Worm (Caenorhabditis elegans): Measurements from ENCODE around the gene Y57G11B.3.
A peak's percentile ranks its signal among the peaks of the same experiment; 100 is the strongest.

Gene Y57G11B.3

DNA sequence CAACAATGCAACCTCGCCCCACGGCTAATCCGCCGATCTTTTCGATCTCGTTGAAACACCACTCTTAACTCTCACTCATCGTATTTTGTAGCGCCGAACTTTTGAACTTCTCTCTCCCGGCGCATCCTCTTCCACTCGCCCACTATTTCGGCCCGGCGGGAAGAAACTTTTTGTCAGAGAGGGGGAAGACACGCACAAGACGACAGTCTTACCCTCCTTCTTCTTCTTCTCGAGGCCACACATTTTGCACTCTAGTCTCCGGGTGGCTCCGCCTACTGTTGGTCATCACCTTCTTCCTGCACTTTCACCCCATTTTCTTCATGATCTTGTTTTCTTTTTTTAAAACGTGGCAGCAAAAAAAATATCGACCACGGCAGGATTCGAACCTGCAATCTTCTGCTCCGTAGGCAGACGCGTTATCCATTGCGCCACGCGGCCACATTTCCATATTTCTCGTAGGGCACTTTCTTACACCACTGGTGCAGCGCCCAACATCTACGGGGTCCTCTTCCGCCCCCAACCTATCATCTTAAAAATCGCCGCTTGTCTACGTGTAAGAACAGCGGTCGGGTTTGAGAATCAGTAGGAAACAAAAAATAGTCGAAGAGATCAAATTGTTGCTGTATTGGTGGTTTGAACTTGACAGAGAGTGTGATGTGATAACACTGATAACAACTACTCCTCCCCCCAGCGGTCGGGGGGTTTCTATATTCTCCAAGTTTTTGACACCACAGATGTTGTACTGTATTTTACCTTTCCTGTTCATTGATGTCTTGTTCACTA lies 37.0 kb upstream of the Y57G11B.3 start:
- TF ChIP-seq ZK546.5 (tag; optimal IDR thresholded peaks at IDR 0.05) (no peak), lin-39 (tag; optimal IDR thresholded peaks at IDR 0.05) (no peak), nhr-237 (tag; optimal IDR thresholded peaks at IDR 0.05) (no peak), egl-27 (tag; optimal IDR thresholded peaks at IDR 0.05) (peak; percentile 63), nhr-77 (tag; optimal IDR thresholded peaks at IDR 0.05) (no peak), ceh-82 (tag; optimal IDR thresholded peaks at IDR 0.05) (no peak), elt-3 (tag; optimal IDR thresholded peaks at IDR 0.05) (no peak), nhr-25 (tag; optimal IDR thresholded peaks at IDR 0.05) (peak; percentile 83), nhr-12 (tag; optimal IDR thresholded peaks at IDR 0.05) (no peak), crh-2 (tag; optimal IDR thresholded peaks at IDR 0.05) (peak; percentile 34), dmd-4 (tag; optimal IDR thresholded peaks at IDR 0.05) (no peak), R02D3.7 (tag; optimal IDR thresholded peaks at IDR 0.05) (no peak), nhr-129 (tag; optimal IDR thresholded peaks at IDR 0.05) (peak; percentile 91), sem-4 (tag; optimal IDR thresholded peaks at IDR 0.05) (peak; percentile 32), nhr-11 (tag; optimal IDR thresholded peaks at IDR 0.05) (peak; percentile 45), sma-9 (GFP tag; optimal IDR thresholded peaks at IDR 0.05) (peak; percentile 97), sma-9 (tag; optimal IDR thresholded peaks at IDR 0.05) (peak; percentile 26), F13H6.1 (tag; optimal IDR thresholded peaks at IDR 0.05) (peak; percentile 84), nhr-23 (tag; optimal IDR thresholded peaks at IDR 0.05) (no peak), aly-2 (tag; optimal IDR thresholded peaks at IDR 0.05) (no peak), C34F6.9 (tag; optimal IDR thresholded peaks at IDR 0.05) (peak; percentile 27), fos-1 (tag; optimal IDR thresholded peaks at IDR 0.05) (peak; percentile 54), zag-1 (tag; optimal IDR thresholded peaks at IDR 0.05) (no peak), ama-1 (optimal IDR thresholded peaks at IDR 0.05) (no peak), ceh-16 (tag; optimal IDR thresholded peaks at IDR 0.05) (peak; percentile 49), lin-13 (GFP tag; optimal IDR thresholded peaks at IDR 0.05) (peak; percentile 46), snpc-4 (tag; optimal IDR thresholded peaks at IDR 0.05) (no peak), nhr-10 (tag; optimal IDR thresholded peaks at IDR 0.05) (no peak), mdl-1 (tag; optimal IDR thresholded peaks at IDR 0.05) (peak in 1 of 2 experiments; percentile 7), Y55F3AM.14 (GFP tag; optimal IDR thresholded peaks at IDR 0.05) (no peak), mab-5 (tag; optimal IDR thresholded peaks at IDR 0.05) (no peak), skn-1 (tag; optimal IDR thresholded peaks at IDR 0.05) (no peak), lsy-2 (tag; optimal IDR thresholded peaks at IDR 0.05) (peak in 1 of 2 experiments; percentile 58), ztf-1 (GFP tag; conservative IDR thresholded peaks at IDR 0.05) (no peak), nhr-21 (tag; optimal IDR thresholded peaks at IDR 0.05) (peak; percentile 86), ztf-11 (tag; optimal IDR thresholded peaks at IDR 0.05) (no peak), blmp-1 (tag; optimal IDR thresholded peaks at IDR 0.05; ENCODE audit: insufficient read depth) (peak; percentile 86), ztf-4 (tag; optimal IDR thresholded peaks at IDR 0.05) (no peak), peb-1 (tag; optimal IDR thresholded peaks at IDR 0.05) (peak; percentile 36), unc-39 (tag; optimal IDR thresholded peaks at IDR 0.05) (no peak), unc-55 (GFP tag; optimal IDR thresholded peaks at IDR 0.05) (no peak), sma-3 (GFP tag; optimal IDR thresholded peaks at IDR 0.05) (peak; percentile 64), elt-1 (tag; optimal IDR thresholded peaks at IDR 0.05) (no peak), nhr-6 (tag; optimal IDR thresholded peaks at IDR 0.05) (peak; percentile 13), lin-11 (tag; optimal IDR thresholded peaks at IDR 0.05) (no peak), gmeb-1 (tag; optimal IDR thresholded peaks at IDR 0.05) (peak; percentile 31), unc-62 (GFP tag; optimal IDR thresholded peaks at IDR 0.05) (no peak)
